Worm (Caenorhabditis elegans) whole organism, L1 larva: Measurements from ENCODE around the gene C14B1.3.
A peak's percentile ranks its signal among the peaks of the same experiment; 100 is the strongest.

Experiments used
- C04F5.9 ChIP-seq: sonication (generic microtip); optimal IDR thresholded peaks from 2 replicates; lab custom pipeline; 2016; ENCODE audit warnings: missing genetic modification characterization, missing compliant biosample characterization
- C34B4.2 ChIP-seq: sonication (generic microtip); optimal IDR thresholded peaks from 2 replicates; lab custom pipeline; 2017; ENCODE audit warnings: mild to moderate bottlenecking, missing genetic modification characterization, missing compliant biosample characterization
- F16B12.6 ChIP-seq: fragments of 150-350 bp; optimal IDR thresholded peaks from 2 replicates; lab custom pipeline; 2014; ENCODE audit warnings: missing biosample characterization, missing genetic modification characterization
- Y116A8C.19 ChIP-seq: sonication (generic microtip); optimal IDR thresholded peaks from 2 replicates; lab custom pipeline; 2016; ENCODE audit warnings: missing compliant biosample characterization, missing genetic modification characterization, borderline replicate concordance
- alr-1 ChIP-seq: fragments of 200-800 bp; sonication (Bioruptor generic); optimal IDR thresholded peaks from 2 replicates; lab custom pipeline; 2018; ENCODE audit warnings: borderline replicate concordance, mild to moderate bottlenecking, missing genetic modification characterization, missing compliant biosample characterization
- aly-2 ChIP-seq: fragments of 150-350 bp; optimal IDR thresholded peaks from 2 replicates; lab custom pipeline; 2014; ENCODE audit warnings: missing biosample characterization, missing genetic modification characterization
- ama-1 ChIP-seq: fragments of 150-350 bp; optimal IDR thresholded peaks from 2 replicates; lab custom pipeline; 2014
- blmp-1 ChIP-seq: fragments of 150-350 bp; optimal IDR thresholded peaks from 2 replicates; lab custom pipeline; 2014; ENCODE audit warnings: missing biosample characterization, missing genetic modification characterization
- ceh-63 ChIP-seq: fragments of 200-800 bp; sonication (Bioruptor generic); optimal IDR thresholded peaks from 2 replicates; lab custom pipeline; 2018; ENCODE audit warnings: mild to moderate bottlenecking, missing genetic modification characterization, missing compliant biosample characterization
- ceh-82 ChIP-seq, 3 experiments: fragments of 150-350 bp in 1 of 3; sonication (generic microtip) in 2 of 3; optimal IDR thresholded peaks; 2 replicates each; lab custom pipeline; 2014 to 2017; ENCODE audit warnings: missing biosample characterization in 3 of 3, missing genetic modification characterization in 3 of 3
- ces-1 ChIP-seq: fragments of 150-350 bp; optimal IDR thresholded peaks from 2 replicates; lab custom pipeline; 2014; ENCODE audit warnings: missing biosample characterization, missing genetic modification reagents, missing genetic modification characterization
- dpl-1 ChIP-seq, 3 experiments: fragments of 150-350 bp in 2 of 3; sonication (generic microtip) in 1 of 3; optimal IDR thresholded peaks; 2 replicates each; lab custom pipeline; 2014 to 2017; ENCODE audit warnings: missing biosample characterization in 3 of 3, missing genetic modification characterization in 3 of 3, missing genetic modification reagents in 3 of 3
- dsc-1 ChIP-seq: sonication (generic microtip); optimal IDR thresholded peaks from 2 replicates; lab custom pipeline; 2016; ENCODE audit warnings: mild to moderate bottlenecking, missing genetic modification characterization, missing compliant biosample characterization
- efl-1 ChIP-seq, 4 experiments: fragments of 150-350 bp; optimal IDR thresholded peaks in 3 of 4; peaks in 1 of 4; 1 replicate in 1 of 4; 2 replicates in 3 of 4; lab custom pipeline; 2014; ENCODE audit warnings: missing biosample characterization in 2 of 4, missing genetic modification characterization in 2 of 4, missing genetic modification reagents in 2 of 4
- efl-3 ChIP-seq: fragments of 200-800 bp; sonication (Bioruptor generic); optimal IDR thresholded peaks from 2 replicates; lab custom pipeline; 2018; ENCODE audit warnings: mild to moderate bottlenecking, missing genetic modification characterization, missing compliant biosample characterization
- egl-13 ChIP-seq: sonication (generic microtip); optimal IDR thresholded peaks from 2 replicates; lab custom pipeline; 2016; ENCODE audit warnings: missing genotype, missing genetic modification reagents, missing genetic modification characterization, missing compliant biosample characterization
- elt-3 ChIP-seq, 6 experiments: fragments of 150-350 bp in 1 of 6; sonication (generic microtip); optimal IDR thresholded peaks; 2 replicates each; lab custom pipeline; 2017 to 2018; ENCODE audit warnings: missing biosample characterization in 6 of 6, missing genetic modification characterization in 6 of 6, inconsistent platforms in 1 of 6
- ets-5 ChIP-seq: fragments of 200-800 bp; sonication (Bioruptor generic); IDR thresholded peaks from 2 replicates; pipeline ENCODE4 v1.3.6; 2022; ENCODE audit warnings: missing genetic modification characterization, missing compliant biosample characterization
- fkh-4 ChIP-seq: sonication (generic microtip); optimal IDR thresholded peaks from 2 replicates; lab custom pipeline; 2016; ENCODE audit warnings: missing compliant biosample characterization, missing genetic modification characterization, borderline replicate concordance
- fkh-8 ChIP-seq: sonication (generic microtip); optimal IDR thresholded peaks from 2 replicates; lab custom pipeline; 2016; ENCODE audit warnings: mild to moderate bottlenecking, missing genetic modification characterization, missing compliant biosample characterization
- fos-1 ChIP-seq: fragments of 150-350 bp; optimal IDR thresholded peaks from 2 replicates; lab custom pipeline; 2014; ENCODE audit warnings: missing biosample characterization, missing genetic modification characterization
- hlh-17 ChIP-seq: fragments of 200-800 bp; sonication (Bioruptor generic); optimal IDR thresholded peaks from 2 replicates; lab custom pipeline; 2018; ENCODE audit warnings: missing genetic modification characterization, mild to moderate bottlenecking, missing compliant biosample characterization, moderate library complexity, borderline replicate concordance
- hlh-4 ChIP-seq: sonication (generic microtip); optimal IDR thresholded peaks from 2 replicates; lab custom pipeline; 2016; ENCODE audit warnings: mild to moderate bottlenecking, missing genetic modification characterization, missing compliant biosample characterization
- hpl-2 ChIP-seq: fragments of 150-350 bp; optimal IDR thresholded peaks from 2 replicates; lab custom pipeline; 2014; ENCODE audit warnings: missing biosample characterization, missing genetic modification reagents, missing genetic modification characterization
- irx-1 ChIP-seq: sonication (generic microtip); optimal IDR thresholded peaks from 2 replicates; lab custom pipeline; 2016; ENCODE audit warnings: missing genetic modification characterization, missing compliant biosample characterization
- isw-1 ChIP-seq: fragments of 200-800 bp; sonication (Bioruptor generic); IDR thresholded peaks from 2 replicates; pipeline ENCODE4 v1.3.6; 2022; ENCODE audit warnings: missing genetic modification characterization, missing compliant biosample characterization
- jun-1 ChIP-seq: fragments of 150-350 bp; optimal IDR thresholded peaks from 2 replicates; lab custom pipeline; 2014; ENCODE audit warnings: missing biosample characterization, missing genetic modification reagents, missing genetic modification characterization
- lin-13 ChIP-seq: fragments of 150-350 bp; optimal IDR thresholded peaks from 2 replicates; lab custom pipeline; 2014; ENCODE audit warnings: missing biosample characterization, missing genetic modification reagents, missing genetic modification characterization
- lin-15B ChIP-seq: fragments of 150-350 bp; sonication (generic microtip); optimal IDR thresholded peaks from 3 replicates; lab custom pipeline; 2014; ENCODE audit warnings: missing biosample characterization, missing genetic modification characterization
- lsy-2 ChIP-seq, 2 experiments: fragments of 150-350 bp; optimal IDR thresholded peaks; 2 replicates each; lab custom pipeline; 2014; ENCODE audit warnings: missing biosample characterization in 2 of 2, missing genetic modification characterization in 2 of 2
- mdl-1 ChIP-seq, 2 experiments: fragments of 150-350 bp; optimal IDR thresholded peaks; 2 replicates each; lab custom pipeline; 2014 to 2017; ENCODE audit warnings: missing biosample characterization in 2 of 2, missing genetic modification characterization in 2 of 2, inconsistent platforms in 1 of 2
- mef-2 ChIP-seq: fragments of 150-350 bp; optimal IDR thresholded peaks from 2 replicates; lab custom pipeline; 2014; ENCODE audit warnings: missing biosample characterization, missing genetic modification characterization
- mep-1 ChIP-seq: fragments of 150-350 bp; optimal IDR thresholded peaks from 2 replicates; lab custom pipeline; 2014; ENCODE audit warnings: missing biosample characterization, missing genetic modification characterization
- nhr-11 ChIP-seq: fragments of 150-350 bp; optimal IDR thresholded peaks from 2 replicates; lab custom pipeline; 2014; ENCODE audit warnings: missing biosample characterization, missing genetic modification characterization
- nhr-20 ChIP-seq: sonication (generic microtip); optimal IDR thresholded peaks from 2 replicates; lab custom pipeline; 2016; ENCODE audit warnings: mild to moderate bottlenecking, missing genetic modification characterization, missing compliant biosample characterization
- nhr-47 ChIP-seq: sonication (generic microtip); optimal IDR thresholded peaks from 2 replicates; lab custom pipeline; 2016; ENCODE audit warnings: mild to moderate bottlenecking, missing genetic modification characterization, moderate library complexity, missing compliant biosample characterization
- nhr-71 ChIP-seq: sonication (generic microtip); optimal IDR thresholded peaks from 2 replicates; lab custom pipeline; 2016; ENCODE audit warnings: mild to moderate bottlenecking, missing genetic modification characterization, moderate library complexity, missing compliant biosample characterization
- nhr-76 ChIP-seq: sonication (generic microtip); optimal IDR thresholded peaks from 2 replicates; lab custom pipeline; 2017; ENCODE audit warnings: missing biosample characterization, missing genetic modification characterization
- nhr-77 ChIP-seq: fragments of 150-350 bp; optimal IDR thresholded peaks from 2 replicates; lab custom pipeline; 2014; ENCODE audit warnings: missing biosample characterization, missing genetic modification characterization
- pqm-1 ChIP-seq: sonication (generic microtip); optimal IDR thresholded peaks from 3 replicates; lab custom pipeline; 2017; ENCODE audit warnings: missing biosample characterization, missing genetic modification characterization
- rnt-1 ChIP-seq: sonication (generic microtip); optimal IDR thresholded peaks from 2 replicates; lab custom pipeline; 2016; ENCODE audit warnings: mild to moderate bottlenecking, missing genetic modification characterization, moderate library complexity, missing compliant biosample characterization
- skn-1 ChIP-seq: fragments of 150-350 bp; optimal IDR thresholded peaks from 2 replicates; lab custom pipeline; 2014; ENCODE audit warnings: missing biosample characterization, missing genetic modification characterization
- snpc-4 ChIP-seq: fragments of 150-350 bp; optimal IDR thresholded peaks from 2 replicates; lab custom pipeline; 2014; ENCODE audit warnings: missing biosample characterization, missing genetic modification characterization
- snu-23 ChIP-seq: sonication (generic microtip); optimal IDR thresholded peaks from 2 replicates; lab custom pipeline; 2016; ENCODE audit warnings: missing genetic modification characterization, missing compliant biosample characterization
- sptf-1 ChIP-seq: fragments of 150-350 bp; optimal IDR thresholded peaks from 2 replicates; lab custom pipeline; 2014; ENCODE audit warnings: missing biosample characterization, missing genetic modification characterization
- sup-37 ChIP-seq: fragments of 200-800 bp; sonication (Bioruptor generic); optimal IDR thresholded peaks from 2 replicates; lab custom pipeline; 2018; ENCODE audit warnings: mild to moderate bottlenecking, missing genetic modification characterization, missing compliant biosample characterization
- swsn-7 ChIP-seq: sonication (generic microtip); optimal IDR thresholded peaks from 2 replicates; lab custom pipeline; 2016; ENCODE audit warnings: missing genetic modification characterization, missing compliant biosample characterization
- tbx-2 ChIP-seq: sonication (generic microtip); optimal IDR thresholded peaks from 2 replicates; lab custom pipeline; 2016; ENCODE audit warnings: missing genetic modification characterization, missing compliant biosample characterization
- tlp-1 ChIP-seq: fragments of 150-350 bp; optimal IDR thresholded peaks from 2 replicates; lab custom pipeline; 2014; ENCODE audit warnings: missing biosample characterization, missing genetic modification characterization
- unc-30 ChIP-seq: sonication (generic microtip); optimal IDR thresholded peaks from 2 replicates; lab custom pipeline; 2017; ENCODE audit warnings: missing biosample characterization, missing genetic modification characterization
- unc-86 ChIP-seq: sonication (generic microtip); optimal IDR thresholded peaks from 2 replicates; lab custom pipeline; 2016; ENCODE audit warnings: missing genetic modification characterization, missing compliant biosample characterization
- xbp-1 ChIP-seq: sonication (generic microtip); optimal IDR thresholded peaks from 2 replicates; lab custom pipeline; 2016; ENCODE audit warnings: missing genetic modification characterization, missing compliant biosample characterization
- zag-1 ChIP-seq: fragments of 150-350 bp; optimal IDR thresholded peaks from 2 replicates; lab custom pipeline; 2014; ENCODE audit warnings: missing biosample characterization, missing genetic modification characterization
- ztf-4 ChIP-seq: fragments of 150-350 bp; optimal IDR thresholded peaks from 2 replicates; lab custom pipeline; 2014; ENCODE audit warnings: missing biosample characterization, missing genetic modification characterization

Gene C14B1.3

DNA sequence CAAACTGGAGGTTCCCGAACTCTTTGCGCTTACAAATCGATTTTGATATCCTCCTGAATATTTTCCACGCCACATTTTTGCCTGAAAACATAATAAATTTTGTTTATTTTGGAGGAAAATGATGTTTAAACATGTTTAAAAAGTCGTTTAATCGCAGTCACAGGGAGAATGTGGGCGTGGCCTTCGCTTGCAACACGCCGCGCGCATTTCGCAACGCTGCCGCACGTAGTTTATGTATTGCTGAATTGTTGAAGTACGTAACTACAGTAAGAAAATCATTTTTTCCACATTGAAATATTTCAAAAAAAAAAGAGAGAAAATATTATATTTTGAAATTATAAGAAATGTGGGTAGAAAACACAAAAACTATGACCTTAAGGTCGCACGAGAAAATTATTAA is 39.1 kb upstream of the C14B1.3 start, which contains the start of gene C46F11.4 (continued):
- TF ChIP-seq efl-1 (optimal IDR thresholded peaks at IDR 0.05; lab: Kevin White, UChicago) (peak; percentile 6 to 48), efl-1 (GFP tag; optimal IDR thresholded peaks at IDR 0.05 in 1 of 2; lab: Kevin White, UChicago) (peak; percentile 34 to 94), lin-13 (GFP tag; lab: Kevin White, UChicago) (no peak), dpl-1 (GFP tag; optimal IDR thresholded peaks at IDR 0.05; lab: Kevin White, UChicago) (peak in 2 of 3 experiments; percentile 36 to 41), rnt-1 (tag; lab: Kevin White, UChicago) (no peak), zag-1 (tag; lab: Kevin White, UChicago) (no peak), hpl-2 (GFP tag; lab: Kevin White, UChicago) (no peak), efl-3 (GFP tag; lab: Kevin White, UChicago) (no peak), unc-86 (peak; percentile 8), nhr-11 (tag; lab: Kevin White, UChicago) (no peak), skn-1 (tag; lab: Kevin White, UChicago) (peak; percentile 25), alr-1 (tag; lab: Kevin White, UChicago) (no peak), ceh-82 (tag; optimal IDR thresholded peaks at IDR 0.05; lab: Kevin White, UChicago) (peak; percentile 4 to 47 (median 33)), C34B4.2 (tag; lab: Kevin White, UChicago) (no peak), dsc-1 (tag; lab: Kevin White, UChicago) (peak; percentile 22), fkh-8 (no peak), F16B12.6 (tag; lab: Kevin White, UChicago) (no peak), ces-1 (GFP tag; lab: Kevin White, UChicago) (no peak), mdl-1 (tag; optimal IDR thresholded peaks at IDR 0.05; lab: Kevin White, UChicago) (no peak), lsy-2 (tag; optimal IDR thresholded peaks at IDR 0.05; lab: Kevin White, UChicago) (peak; percentile 45 to 63), hlh-17 (GFP tag; lab: Kevin White, UChicago) (no peak), snpc-4 (tag; lab: Kevin White, UChicago) (peak; percentile 19), nhr-77 (no peak), C04F5.9 (tag; lab: Kevin White, UChicago) (no peak), blmp-1 (tag; lab: Kevin White, UChicago) (peak; percentile 3), ama-1 (lab: Kevin White, UChicago) (no peak), Y116A8C.19 (tag; lab: Kevin White, UChicago) (no peak), fos-1 (tag; lab: Kevin White, UChicago) (no peak), swsn-7 (tag; lab: Kevin White, UChicago) (peak; percentile 49), irx-1 (tag; lab: Kevin White, UChicago) (no peak), ztf-4 (no peak), hlh-4 (tag; lab: Kevin White, UChicago) (no peak), unc-30 (no peak), sptf-1 (tag; lab: Kevin White, UChicago) (no peak), nhr-71 (tag; lab: Kevin White, UChicago) (peak; percentile 60), fkh-4 (tag; lab: Kevin White, UChicago) (no peak), nhr-76 (tag; lab: Kevin White, UChicago) (no peak), elt-3 (tag; optimal IDR thresholded peaks at IDR 0.05; lab: Kevin White, UChicago) (peak in 1 of 6 experiments; percentile 25), egl-13 (tag; lab: Kevin White, UChicago) (peak; percentile 2), nhr-47 (tag; lab: Kevin White, UChicago) (peak; percentile 49), lin-15B (tag; lab: Kevin White, UChicago) (peak; percentile 3), nhr-20 (tag; lab: Kevin White, UChicago) (peak; percentile 54), isw-1 (GFP tag; lab: Robert Waterston, UW) (no peak), sup-37 (GFP tag; lab: Kevin White, UChicago) (no peak), mep-1 (tag; lab: Kevin White, UChicago) (peak; percentile 52), pqm-1 (tag; lab: Kevin White, UChicago) (no peak), tbx-2 (tag; lab: Kevin White, UChicago) (peak; percentile 51), ceh-63 (no peak), xbp-1 (tag; lab: Kevin White, UChicago) (peak; percentile 44), mef-2 (tag; lab: Kevin White, UChicago) (no peak), jun-1 (tag; lab: Kevin White, UChicago) (no peak), tlp-1 (tag; lab: Kevin White, UChicago) (no peak), snu-23 (GFP tag; lab: Kevin White, UChicago) (peak; percentile 65), ets-5 (GFP tag; lab: Robert Waterston, UW) (no peak), aly-2 (no peak)
